Fruit fly (Drosophila melanogaster) Kc167 (cell line): ENCODE measurements around the gene CG18223.

Experiments
- Myc ChIP-seq: fragments of >200 bp; optimal IDR thresholded peaks from 2 replicates; lab custom pipeline; 2017; ENCODE audit warnings: missing external identifiers
- h ChIP-seq: fragments of >200 bp; optimal IDR thresholded peaks from 3 replicates; lab custom pipeline; 2018; ENCODE audit warnings: missing external identifiers
- insv ChIP-seq: fragments of >200 bp; optimal IDR thresholded peaks from 3 replicates; lab custom pipeline; 2018; ENCODE audit warnings: missing external identifiers
- ttk ChIP-seq: sonication (Bioruptor generic); optimal IDR thresholded peaks from 2 replicates; lab custom pipeline; 2017; ENCODE audit warnings: missing external identifiers

dm6 chr3L:18895079-18895478 lies 25.0 kb downstream of the CG18223 start:
- TF ChIP-seq ttk (lab: Kevin White, UChicago) (no peak), insv (lab: Kevin White, UChicago) (no peak), Myc (lab: Kevin White, UChicago) (no peak), h (lab: Kevin White, UChicago) (no peak)
